Worm (Caenorhabditis elegans) whole organism, early embryonic: ENCODE data around the gene phf-31.

Source experiments
- B0310.2 ChIP-seq: sonication (generic microtip); optimal IDR thresholded peaks from 2 replicates; lab custom pipeline; 2016; ENCODE audit warnings: mild to moderate bottlenecking, missing genetic modification characterization, missing compliant biosample characterization
- aly-1 ChIP-seq: sonication (generic microtip); optimal IDR thresholded peaks from 2 replicates; lab custom pipeline; 2016; ENCODE audit warnings: missing genetic modification characterization, missing compliant biosample characterization
- ama-1 ChIP-seq: fragments of 150-350 bp; optimal IDR thresholded peaks from 2 replicates; lab custom pipeline; 2014
- ceh-13 ChIP-seq: fragments of 200-800 bp; sonication (Bioruptor generic); optimal IDR thresholded peaks from 2 replicates; lab custom pipeline; 2018; ENCODE audit warnings: mild to moderate bottlenecking, missing genetic modification characterization, missing compliant biosample characterization
- ets-7 ChIP-seq: sonication (generic microtip); optimal IDR thresholded peaks from 2 replicates; lab custom pipeline; 2016; ENCODE audit warnings: missing genotype, missing genetic modification characterization, missing compliant biosample characterization
- flt-1 ChIP-seq: fragments of 200-800 bp; sonication (Bioruptor generic); IDR thresholded peaks from 2 replicates; pipeline ENCODE4 v1.3.6; 2022; ENCODE audit warnings: missing genetic modification characterization, missing compliant biosample characterization
- hmbx-1 ChIP-seq: sonication (generic microtip); optimal IDR thresholded peaks from 2 replicates; lab custom pipeline; 2016; ENCODE audit warnings: mild to moderate bottlenecking, missing genetic modification characterization, missing compliant biosample characterization
- tbx-37 ChIP-seq: fragments of 200-800 bp; sonication (Bioruptor generic); conservative IDR thresholded peaks from 2 replicates; pipeline ENCODE4 v1.3.6; 2022; ENCODE audit warnings: missing genetic modification reagents, missing genetic modification characterization, missing compliant biosample characterization

DNA sequence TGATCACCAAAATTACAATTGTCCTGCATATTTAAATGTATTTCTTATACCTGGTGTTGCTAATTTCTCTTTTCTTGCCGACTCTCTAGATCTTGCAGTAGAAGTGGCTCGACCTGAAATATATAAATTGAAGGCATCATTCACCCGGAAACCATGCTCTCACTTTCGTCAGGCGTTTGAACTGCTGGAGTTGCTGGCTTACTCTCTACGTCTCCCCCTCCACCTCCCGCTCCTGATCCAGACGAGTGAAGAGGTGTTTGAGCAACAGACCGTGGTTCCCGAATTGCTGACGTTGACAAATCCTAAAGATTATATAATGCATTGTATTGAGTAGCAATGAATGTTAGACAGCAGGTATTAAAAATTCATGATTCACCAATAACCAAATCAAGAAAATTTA, 11.6 kb upstream of the phf-31 start:
- TF ChIP-seq tbx-37 (no peak), B0310.2 (no peak), flt-1 (no peak), ama-1 (no peak), aly-1 (tag; lab: Kevin White, UChicago) (no peak), ets-7 (tag; lab: Kevin White, UChicago) (no peak), hmbx-1 (tag; lab: Kevin White, UChicago) (no peak), ceh-13 (GFP tag; lab: Kevin White, UChicago) (no peak)
